Fruit fly (Drosophila melanogaster): ENCODE results near the gene Gyc32E.

Gyc32E gene

DNA sequence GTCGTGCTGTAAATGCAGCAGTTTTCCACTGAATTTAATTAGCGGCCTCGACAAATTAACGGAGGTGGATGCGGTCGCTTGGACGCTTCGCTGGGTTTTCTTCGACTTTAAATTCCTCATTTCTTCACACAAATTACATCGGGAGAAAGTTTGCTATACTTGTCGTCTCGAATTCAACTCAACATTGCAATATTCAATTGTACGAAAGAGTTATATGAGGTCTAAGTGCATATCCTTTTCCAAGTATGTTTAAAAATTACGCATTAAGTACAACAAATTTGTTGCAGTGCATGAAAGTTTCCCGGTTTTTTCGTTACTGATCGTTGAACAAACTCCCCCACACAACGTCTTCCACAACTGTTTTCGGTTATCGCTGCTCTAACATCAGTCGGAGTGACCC lies 43.8 kb upstream of the Gyc32E start (continued):
- TF ChIP-seq CG7745 (tag; optimal IDR thresholded peaks at IDR 0.05) (peak; percentile 19), so (GFP tag; IDR thresholded peaks at IDR 0.05) (no peak), CG4360 (GFP tag; IDR thresholded peaks at IDR 0.05) (0 out of 2 replicates have a peak, but pooled peaks have one; percentile 27), CrebB (tag; optimal IDR thresholded peaks at IDR 0.05) (peak; percentile 7), kni (GFP tag; optimal IDR thresholded peaks at IDR 0.05) (no peak), ato (GFP tag; IDR thresholded peaks at IDR 0.05; ENCODE audit: partially characterized antibody) (no peak), CG14050 (GFP tag; IDR thresholded peaks at IDR 0.05) (peak; percentile 27; the same call in 1 of the 3 replicates), z (GFP tag; IDR thresholded peaks at IDR 0.05) (no peak), CG17359 (tag; optimal IDR thresholded peaks at IDR 0.05) (peak; percentile 58), CG17829 (tag; optimal IDR thresholded peaks at IDR 0.05) (peak; percentile 68), CG10543 (GFP tag; optimal IDR thresholded peaks at IDR 0.05) (no peak), al (GFP tag; IDR thresholded peaks at IDR 0.05) (no peak), Hr51 (GFP tag; optimal IDR thresholded peaks at IDR 0.05) (peak in 1 of 2 experiments; percentile 22), pan (optimal IDR thresholded peaks at IDR 0.05) (no peak), pan (GFP tag; optimal IDR thresholded peaks at IDR 0.05 in 1 of 2, IDR thresholded peaks at IDR 0.05 in 1 of 2) (peak in 1 of 2 experiments; percentile 60), Fer1 (GFP tag; optimal IDR thresholded peaks at IDR 0.05) (no peak), pzg (GFP tag; optimal IDR thresholded peaks at IDR 0.05) (no peak), ara (GFP tag; IDR thresholded peaks at IDR 0.05) (peak; percentile 74), CG34422 (GFP tag; IDR thresholded peaks at IDR 0.05) (peak; percentile 49; the same call in 2 of the 3 replicates), sisA (GFP tag; IDR thresholded peaks at IDR 0.05) (peak; percentile 70), CG18619 (GFP tag; optimal IDR thresholded peaks at IDR 0.05) (peak; percentile 18), CHES-1-like (GFP tag; optimal IDR thresholded peaks at IDR 0.05) (peak; percentile 29), pros (GFP tag; optimal IDR thresholded peaks at IDR 0.05) (peak; percentile 55), CG11560 (tag; IDR thresholded peaks at IDR 0.05) (no peak), CG11695 (GFP tag; IDR thresholded peaks at IDR 0.05) (no peak), Opbp (GFP tag; IDR thresholded peaks at IDR 0.05; ENCODE audit: partially characterized antibody) (no peak), CG10654 (GFP tag; optimal IDR thresholded peaks at IDR 0.05) (peak; percentile 3), NC2β (GFP tag; optimal IDR thresholded peaks at IDR 0.05) (peak; percentile 57), CG30020 (tag; optimal IDR thresholded peaks at IDR 0.05) (no peak), tll (GFP tag; optimal IDR thresholded peaks at IDR 0.05) (no peak), lov (optimal IDR thresholded peaks at IDR 0.05) (no peak), lov (GFP tag; IDR thresholded peaks at IDR 0.05) (0 out of 3 replicates have a peak, but pooled peaks have one; percentile 67), CG11093 (GFP tag; IDR thresholded peaks at IDR 0.05) (peak; percentile 65; the same call in 2 of the 3 replicates), CG12219 (GFP tag; optimal IDR thresholded peaks at IDR 0.05) (peak; percentile 76), CG14710 (tag; optimal IDR thresholded peaks at IDR 0.05) (peak; percentile 55), ewg (GFP tag; optimal IDR thresholded peaks at IDR 0.05) (peak; percentile 67), Rfx (GFP tag; IDR thresholded peaks at IDR 0.05) (no peak), Ets97D (GFP tag; optimal IDR thresholded peaks at IDR 0.05) (no peak), CG6765 (GFP tag; optimal IDR thresholded peaks at IDR 0.05) (no peak), salm (tag; optimal IDR thresholded peaks at IDR 0.05) (peak; percentile 35), knrl (GFP tag; IDR thresholded peaks at IDR 0.05; ENCODE audit: partially characterized antibody) (no peak), CG1792 (GFP tag; optimal IDR thresholded peaks at IDR 0.05) (no peak), CG17912 (GFP tag; optimal IDR thresholded peaks at IDR 0.05) (no peak), CG4854 (GFP tag; optimal IDR thresholded peaks at IDR 0.05) (no peak), da (GFP tag; optimal IDR thresholded peaks at IDR 0.05) (no peak), CG30403 (GFP tag; optimal IDR thresholded peaks at IDR 0.05) (peak; percentile 66), phol (tag; optimal IDR thresholded peaks at IDR 0.05) (peak; percentile 65), CG15011 (GFP tag; optimal IDR thresholded peaks at IDR 0.05) (no peak), dimm (GFP tag; IDR thresholded peaks at IDR 0.05) (0 out of 2 replicates have a peak, but pooled peaks have one; percentile 12), CG3065 (GFP tag; optimal IDR thresholded peaks at IDR 0.05) (peak; percentile 20), CG13424 (tag; optimal IDR thresholded peaks at IDR 0.05) (peak; percentile 70)

All from whole organism, embryonic.